Worm (Caenorhabditis elegans): ENCODE measurements around the gene bus-5.

Gene bus-5

ce11 chrX:2130141-2130540 is 17.2 kb upstream of the bus-5 start, which contains the start of gene F53B1.8:
TSS of gene F53B1.8 (minus strand) at chrX:2130241.
- TF ChIP-seq rnt-1 (tag; optimal IDR thresholded peaks at IDR 0.05) (no peak), nhr-90 (tag; optimal IDR thresholded peaks at IDR 0.05; ENCODE audit: poor library complexity) (no peak), swsn-7 (tag; optimal IDR thresholded peaks at IDR 0.05) (no peak), nhr-77 (tag; optimal IDR thresholded peaks at IDR 0.05) (no peak), nhr-47 (tag; optimal IDR thresholded peaks at IDR 0.05) (no peak), nhr-84 (tag; optimal IDR thresholded peaks at IDR 0.05) (no peak), aly-2 (tag; optimal IDR thresholded peaks at IDR 0.05) (no peak), dsc-1 (tag; optimal IDR thresholded peaks at IDR 0.05) (no peak), lin-14 (GFP tag; optimal IDR thresholded peaks at IDR 0.05) (peak; percentile 44), elt-2 (tag; optimal IDR thresholded peaks at IDR 0.05) (no peak), ces-1 (GFP tag; optimal IDR thresholded peaks at IDR 0.05) (no peak), efl-1 (optimal IDR thresholded peaks at IDR 0.05) (no peak), efl-1 (GFP tag; optimal IDR thresholded peaks at IDR 0.05 in 1 of 2) (peak in 1 of 2 experiments; percentile 77), lin-15B (tag; optimal IDR thresholded peaks at IDR 0.05) (no peak), nhr-76 (tag; optimal IDR thresholded peaks at IDR 0.05) (no peak), Y116A8C.19 (tag; optimal IDR thresholded peaks at IDR 0.05; ENCODE audit: borderline replicate concordance) (no peak)

ce11 chrX:2120961-2121360 is 8.1 kb upstream of the bus-5 start, which contains the start of gene gpa-5:
TSS of gene gpa-5 (minus strand) at chrX:2121061.
- TF ChIP-seq unc-86 (tag; optimal IDR thresholded peaks at IDR 0.05) (no peak), lin-35 (GFP tag; optimal IDR thresholded peaks at IDR 0.05) (no peak), ceh-88 (GFP tag; IDR thresholded peaks at IDR 0.05) (no peak), sox-4 (tag; optimal IDR thresholded peaks at IDR 0.05) (no peak), nhr-84 (tag; optimal IDR thresholded peaks at IDR 0.05) (no peak), nhr-19 (GFP tag; conservative IDR thresholded peaks at IDR 0.05) (no peak), aly-2 (tag; optimal IDR thresholded peaks at IDR 0.05) (no peak)

- TF ChIP-seq blmp-1 (tag; optimal IDR thresholded peaks at IDR 0.05) (peak; percentile 60), aha-1 (tag; optimal IDR thresholded peaks at IDR 0.05) (no peak), ceh-63 (GFP tag; optimal IDR thresholded peaks at IDR 0.05) (no peak), swsn-7 (tag; optimal IDR thresholded peaks at IDR 0.05) (no peak)
Observed at ce11 chrX:2118162-2118561, 5.3 kb upstream of the bus-5 start, which contains the start of gene swip-10. TSS of gene swip-10 (minus strand) at chrX:2118262.

- peak; percentile 19 for TF ChIP-seq lin-14 (GFP tag; optimal IDR thresholded peaks at IDR 0.05)
- TF ChIP-seq nhr-71 (tag; optimal IDR thresholded peaks at IDR 0.05), result peak; percentile 9
- TF ChIP-seq lin-15B (tag; optimal IDR thresholded peaks at IDR 0.05), result no peak
- peak; percentile 83 for TF ChIP-seq blmp-1 (tag; optimal IDR thresholded peaks at IDR 0.05)
- TF ChIP-seq nhr-85 (tag), result peak; percentile 77
- no peak for TF ChIP-seq snpc-4 (tag; optimal IDR thresholded peaks at IDR 0.05)
- no peak for TF ChIP-seq mef-2 (tag; optimal IDR thresholded peaks at IDR 0.05)
- TF ChIP-seq ztf-4 (tag; optimal IDR thresholded peaks at IDR 0.05), result peak; percentile 10
- TF ChIP-seq nhr-20 (tag; optimal IDR thresholded peaks at IDR 0.05), result peak; percentile 4
- TF ChIP-seq unc-86 (tag; optimal IDR thresholded peaks at IDR 0.05), result no peak
Observed at ce11 chrX:2116304-2116867, 3.5 kb upstream of the bus-5 start.

- no peak for TF ChIP-seq efl-1 (optimal IDR thresholded peaks at IDR 0.05)
- no peak for TF ChIP-seq efl-1 (GFP tag; optimal IDR thresholded peaks at IDR 0.05 in 1 of 2)
- TF ChIP-seq nhr-20 (tag; optimal IDR thresholded peaks at IDR 0.05), result no peak
- TF ChIP-seq zag-1 (tag; optimal IDR thresholded peaks at IDR 0.05), result no peak
- TF ChIP-seq vab-15 (tag; optimal IDR thresholded peaks at IDR 0.05), result no peak
- no peak for TF ChIP-seq lsy-2 (tag; optimal IDR thresholded peaks at IDR 0.05)
- no peak for TF ChIP-seq hlh-4 (tag; optimal IDR thresholded peaks at IDR 0.05)
- no peak for TF ChIP-seq ceh-82 (tag; optimal IDR thresholded peaks at IDR 0.05)
- no peak for TF ChIP-seq dsc-1 (tag; optimal IDR thresholded peaks at IDR 0.05)
- TF ChIP-seq irx-1 (tag; optimal IDR thresholded peaks at IDR 0.05), result no peak
Observed at ce11 chrX:2114171-2114570, 1.3 kb upstream of the bus-5 start.

Data from whole organism, L1 larva.